Worm (Caenorhabditis elegans) whole organism, late embryonic: ENCODE measurements around the gene srt-42.
A peak's percentile ranks its signal among the peaks of the same experiment; 100 is the strongest.

Experiments
- C38D4.7 ChIP-seq: fragments of 200-800 bp; sonication (Bioruptor generic); optimal IDR thresholded peaks from 2 replicates; lab custom pipeline; 2018; ENCODE audit warnings: mild to moderate bottlenecking, missing genetic modification characterization, moderate library complexity, missing compliant biosample characterization
- ama-1 ChIP-seq: fragments of 150-350 bp; optimal IDR thresholded peaks from 2 replicates; lab custom pipeline; 2014
- ceh-2 ChIP-seq: sonication (generic microtip); optimal IDR thresholded peaks from 2 replicates; lab custom pipeline; 2016; ENCODE audit warnings: missing genotype, missing genetic modification characterization, missing compliant biosample characterization
- ceh-22 ChIP-seq: sonication (generic microtip); optimal IDR thresholded peaks from 2 replicates; lab custom pipeline; 2017; ENCODE audit warnings: missing biosample characterization, missing genetic modification characterization
- ceh-24 ChIP-seq: sonication (generic microtip); optimal IDR thresholded peaks from 2 replicates; lab custom pipeline; 2016; ENCODE audit warnings: mild to moderate bottlenecking, missing genetic modification characterization, missing compliant biosample characterization
- ceh-45 ChIP-seq: fragments of 200-800 bp; sonication (Bioruptor generic); IDR thresholded peaks from 2 replicates; pipeline ENCODE4 v1.3.6; 2022; ENCODE audit warnings: missing genetic modification reagents, missing genetic modification characterization, missing compliant biosample characterization
- ceh-48 ChIP-seq: sonication (generic microtip); optimal IDR thresholded peaks from 2 replicates; lab custom pipeline; 2016; ENCODE audit warnings: missing genetic modification characterization, inconsistent platforms, missing compliant biosample characterization
- ceh-6 ChIP-seq: fragments of 200-800 bp; sonication (Bioruptor generic); optimal IDR thresholded peaks from 2 replicates; lab custom pipeline; 2018; ENCODE audit warnings: mild to moderate bottlenecking, missing genetic modification characterization, missing compliant biosample characterization
- ceh-9 ChIP-seq: sonication (generic microtip); optimal IDR thresholded peaks from 2 replicates; lab custom pipeline; 2016; ENCODE audit warnings: mild to moderate bottlenecking, missing genetic modification characterization, inconsistent platforms, missing compliant biosample characterization
- che-1 ChIP-seq: sonication (generic microtip); optimal IDR thresholded peaks from 2 replicates; lab custom pipeline; 2016; ENCODE audit warnings: mild to moderate bottlenecking, missing genetic modification characterization, missing compliant biosample characterization
- dmd-4 ChIP-seq: sonication (generic microtip); optimal IDR thresholded peaks from 2 replicates; lab custom pipeline; 2016; ENCODE audit warnings: borderline replicate concordance, missing genetic modification characterization, missing compliant biosample characterization
- dve-1 ChIP-seq: sonication (generic microtip); optimal IDR thresholded peaks from 2 replicates; lab custom pipeline; 2017; ENCODE audit warnings: antibody characterized with exemption, mild to moderate bottlenecking, missing genetic modification characterization, missing compliant biosample characterization
- elt-2 ChIP-seq: sonication (generic microtip); optimal IDR thresholded peaks from 2 replicates; lab custom pipeline; 2016; ENCODE audit warnings: missing genetic modification reagents, missing genetic modification characterization, missing compliant biosample characterization
- elt-4 ChIP-seq: sonication (generic microtip); optimal IDR thresholded peaks from 2 replicates; lab custom pipeline; 2016; ENCODE audit warnings: missing genetic modification characterization, missing compliant biosample characterization
- ets-4 ChIP-seq: sonication (generic microtip); optimal IDR thresholded peaks from 2 replicates; lab custom pipeline; 2016; ENCODE audit warnings: missing genetic modification characterization, missing compliant biosample characterization
- fax-1 ChIP-seq: sonication (generic microtip); optimal IDR thresholded peaks from 2 replicates; lab custom pipeline; 2016; ENCODE audit warnings: missing genotype, missing genetic modification characterization, missing compliant biosample characterization
- fkh-10 ChIP-seq: fragments of 150-350 bp; optimal IDR thresholded peaks from 2 replicates; lab custom pipeline; 2014; ENCODE audit warnings: missing biosample characterization, missing genetic modification reagents, missing genetic modification characterization
- gmeb-2 ChIP-seq: sonication (generic microtip); optimal IDR thresholded peaks from 2 replicates; lab custom pipeline; 2016; ENCODE audit warnings: missing genetic modification characterization, inconsistent platforms, missing compliant biosample characterization
- hlh-6 ChIP-seq: sonication (generic microtip); optimal IDR thresholded peaks from 2 replicates; lab custom pipeline; 2016; ENCODE audit warnings: missing genotype, missing genetic modification characterization, missing compliant biosample characterization
- lim-6 ChIP-seq: sonication (generic microtip); optimal IDR thresholded peaks from 2 replicates; lab custom pipeline; 2016; ENCODE audit warnings: missing genetic modification characterization, missing compliant biosample characterization
- nfya-1 ChIP-seq: sonication (generic microtip); optimal IDR thresholded peaks from 2 replicates; lab custom pipeline; 2017; ENCODE audit warnings: missing genetic modification characterization, mild to moderate bottlenecking, missing compliant biosample characterization, antibody characterized with exemption, moderate library complexity
- nhr-11 ChIP-seq: fragments of 150-350 bp; optimal IDR thresholded peaks from 2 replicates; lab custom pipeline; 2014; ENCODE audit warnings: missing biosample characterization, missing genetic modification characterization
- npax-4 ChIP-seq: sonication (generic microtip); optimal IDR thresholded peaks from 2 replicates; lab custom pipeline; 2016; ENCODE audit warnings: missing genetic modification characterization, missing compliant biosample characterization
- odd-2 ChIP-seq: sonication (generic microtip); optimal IDR thresholded peaks from 2 replicates; lab custom pipeline; 2017; ENCODE audit warnings: antibody characterized with exemption, mild to moderate bottlenecking, missing genetic modification characterization, missing compliant biosample characterization
- pat-9 ChIP-seq: fragments of 200-800 bp; sonication (Bioruptor generic); optimal IDR thresholded peaks from 2 replicates; lab custom pipeline; 2018; ENCODE audit warnings: mild to moderate bottlenecking, missing genetic modification characterization, moderate library complexity, missing compliant biosample characterization
- pha-2 ChIP-seq: sonication (generic microtip); optimal IDR thresholded peaks from 2 replicates; lab custom pipeline; 2017; ENCODE audit warnings: mild to moderate bottlenecking, missing genetic modification characterization, missing compliant biosample characterization
- pha-4 ChIP-seq: fragments of 150-350 bp; optimal IDR thresholded peaks from 2 replicates; lab custom pipeline; 2018; ENCODE audit warnings: missing biosample characterization, missing genetic modification reagents, missing genetic modification characterization
- pros-1 ChIP-seq: fragments of 150-350 bp; optimal IDR thresholded peaks from 2 replicates; lab custom pipeline; 2014; ENCODE audit warnings: missing biosample characterization, missing genetic modification reagents, missing genetic modification characterization
- rnt-1 ChIP-seq: sonication (generic microtip); optimal IDR thresholded peaks from 2 replicates; lab custom pipeline; 2016; ENCODE audit warnings: missing genetic modification characterization, missing compliant biosample characterization
- sox-2 ChIP-seq: fragments of 200-800 bp; sonication (Bioruptor generic); IDR thresholded peaks from 2 replicates; pipeline ENCODE4 v1.3.6; 2022; ENCODE audit warnings: missing genetic modification reagents, missing genetic modification characterization, missing compliant biosample characterization
- sox-4 ChIP-seq: sonication (generic microtip); optimal IDR thresholded peaks from 2 replicates; lab custom pipeline; 2017; ENCODE audit warnings: mild to moderate bottlenecking, missing genetic modification characterization, inconsistent platforms, missing compliant biosample characterization
- syd-9 ChIP-seq: sonication (generic microtip); optimal IDR thresholded peaks from 2 replicates; lab custom pipeline; 2016; ENCODE audit warnings: mild to moderate bottlenecking, missing genetic modification characterization, moderate library complexity, missing compliant biosample characterization
- ttx-3 ChIP-seq: sonication (generic microtip); optimal IDR thresholded peaks from 2 replicates; lab custom pipeline; 2016; ENCODE audit warnings: missing genetic modification reagents, missing genetic modification characterization, missing compliant biosample characterization
- unc-3 ChIP-seq, 2 experiments: fragments of 200-800 bp in 1 of 2; sonication (Bioruptor generic) in 1 of 2; sonication (generic microtip) in 1 of 2; conservative IDR thresholded peaks in 1 of 2; optimal IDR thresholded peaks in 1 of 2; 2 replicates each; pipeline versions ENCODE4 v1.3.6 to Lab custom; 2016 to 2022; ENCODE audit warnings: missing compliant biosample characterization in 2 of 2, missing genetic modification characterization in 2 of 2, missing genetic modification reagents in 1 of 2
- unc-42 ChIP-seq: sonication (generic microtip); optimal IDR thresholded peaks from 2 replicates; lab custom pipeline; 2016; ENCODE audit warnings: missing genotype, missing genetic modification characterization, missing compliant biosample characterization
- zip-5 ChIP-seq: sonication (generic microtip); optimal IDR thresholded peaks from 2 replicates; lab custom pipeline; 2016; ENCODE audit warnings: missing genetic modification characterization, missing compliant biosample characterization

The srt-42 gene

DNA sequence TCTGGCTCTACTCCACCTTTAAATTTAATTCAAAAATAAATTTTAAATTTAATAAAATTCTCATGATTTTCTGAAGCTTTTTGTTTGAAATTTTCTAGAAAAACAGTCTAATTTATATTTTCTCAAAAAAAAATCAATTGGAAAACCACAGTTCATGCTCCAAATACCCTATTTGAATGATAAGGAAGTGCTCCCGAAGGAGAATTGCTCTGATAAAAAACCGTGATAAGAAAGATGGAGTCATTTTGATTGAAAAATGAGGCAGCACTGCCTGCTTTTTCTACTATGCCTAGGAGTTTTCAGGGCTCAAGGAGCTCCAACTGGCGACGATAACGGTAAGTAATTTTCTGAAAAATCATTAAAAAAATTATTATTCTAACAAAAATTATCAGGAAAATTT is 38.7 kb downstream of the srt-42 start, which contains the start of gene T10B5.7:
Gene T10B5.7, plus strand, starts transcription at position 225 of the 400 bp plus-strand sequence.
- TF ChIP-seq elt-2 = peak; percentile 79
- no peak for TF ChIP-seq pros-1
- TF ChIP-seq syd-9 = no peak
- TF ChIP-seq che-1 (tag; lab: Kevin White, UChicago) = no peak
- no peak for TF ChIP-seq lim-6 (tag; lab: Kevin White, UChicago)
- TF ChIP-seq nfya-1 (tag; lab: Kevin White, UChicago) = no peak

DNA sequence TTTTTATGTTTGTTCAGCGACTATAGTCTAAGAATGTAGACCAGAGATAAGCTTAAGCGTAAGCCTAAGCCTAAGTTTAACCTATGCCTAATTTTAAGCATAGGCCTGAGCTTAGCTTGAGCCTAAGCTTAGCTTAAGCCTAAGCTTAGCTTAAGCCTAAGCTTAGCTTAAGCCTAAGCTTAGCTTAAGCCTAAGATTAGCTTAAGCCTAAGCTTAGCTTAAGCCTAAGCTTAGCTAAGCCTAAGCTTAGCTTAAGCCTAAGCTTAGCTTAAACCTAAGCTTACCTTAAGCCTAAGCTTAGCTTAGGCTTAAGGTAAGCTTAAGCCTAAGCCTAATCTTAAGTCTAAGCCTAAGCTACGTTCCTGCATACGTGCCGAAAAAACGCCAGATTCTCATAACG is 41.3 kb downstream of the srt-42 start:
- no peak for TF ChIP-seq fax-1 (tag; lab: Kevin White, UChicago)
- TF ChIP-seq che-1 (tag; lab: Kevin White, UChicago) = no peak
- TF ChIP-seq dve-1 (tag; lab: Kevin White, UChicago) = peak; percentile 100

DNA sequence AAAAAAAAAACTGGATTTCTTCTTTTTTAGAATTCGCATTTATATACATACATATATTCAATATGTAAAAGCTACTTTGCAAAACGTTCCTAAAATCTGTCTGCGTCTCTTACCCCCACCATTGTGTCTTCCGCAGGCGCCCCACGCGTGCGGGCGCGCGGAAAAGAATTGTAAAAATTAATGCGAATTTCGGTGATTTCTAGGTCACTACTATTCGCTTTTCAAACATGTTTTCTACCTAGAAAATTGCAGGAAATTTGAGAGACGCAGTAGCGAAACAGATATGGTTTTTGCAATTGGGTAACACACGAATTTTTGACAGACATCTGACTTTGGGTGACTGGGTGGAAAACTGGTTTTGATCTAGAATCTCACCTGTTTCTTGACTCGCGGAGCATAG is 47.8 kb downstream of the srt-42 start:
- TF ChIP-seq dve-1 (tag; lab: Kevin White, UChicago) (no peak), npax-4 (tag; lab: Kevin White, UChicago) (no peak), che-1 (tag; lab: Kevin White, UChicago) (no peak), dmd-4 (tag; lab: Kevin White, UChicago) (no peak), nhr-11 (tag; lab: Kevin White, UChicago) (no peak), rnt-1 (tag; lab: Kevin White, UChicago) (no peak), elt-4 (no peak), ama-1 (lab: Kevin White, UChicago) (no peak), ceh-24 (no peak), fax-1 (tag; lab: Kevin White, UChicago) (no peak), unc-42 (no peak), ceh-9 (tag; lab: Kevin White, UChicago) (no peak), ets-4 (tag; lab: Kevin White, UChicago) (no peak), ceh-2 (tag; lab: Kevin White, UChicago) (no peak), unc-3 (GFP tag; conservative IDR thresholded peaks at IDR 0.05; lab: Robert Waterston, UW) (no peak), unc-3 (tag; optimal IDR thresholded peaks at IDR 0.05; lab: Kevin White, UChicago) (no peak), syd-9 (no peak), pat-9 (no peak), elt-2 (no peak), ttx-3 (tag; lab: Kevin White, UChicago) (no peak)

DNA sequence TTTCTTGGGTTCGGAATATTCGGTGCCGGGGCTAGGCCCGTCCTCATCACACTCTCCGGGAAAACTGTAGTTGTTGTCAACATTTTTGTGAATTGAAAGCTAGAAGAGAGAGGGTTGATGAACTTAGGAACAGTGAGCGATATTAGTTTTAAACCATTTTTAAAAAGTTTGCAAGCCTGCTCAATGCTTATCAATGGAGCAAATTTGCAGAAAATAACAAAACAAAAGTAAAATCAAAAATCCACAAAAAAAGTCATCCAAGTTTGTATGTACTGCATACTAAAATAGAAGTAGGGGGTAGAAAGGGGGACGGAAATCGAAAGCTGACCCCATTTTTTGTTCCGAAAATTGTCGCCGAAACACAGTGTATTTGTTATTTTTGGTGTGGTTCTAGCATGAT is 48.9 kb downstream of the srt-42 start, which contains the start of gene T10B5.10:
Gene T10B5.10, minus strand, starts transcription at position 101 of the 400 bp plus-strand sequence.
- TF ChIP-seq rnt-1 (tag; lab: Kevin White, UChicago) = no peak
- TF ChIP-seq syd-9 = no peak
- TF ChIP-seq pha-2 (tag; lab: Kevin White, UChicago) = no peak
- no peak for TF ChIP-seq ceh-22 (tag; lab: Kevin White, UChicago)
- TF ChIP-seq C38D4.7 (GFP tag; lab: Kevin White, UChicago) = no peak
- no peak for TF ChIP-seq hlh-6
- no peak for TF ChIP-seq pros-1
- no peak for TF ChIP-seq ceh-6 (GFP tag; lab: Kevin White, UChicago)
- TF ChIP-seq unc-42 = no peak
- TF ChIP-seq pha-4 (tag; lab: Kevin White, UChicago) = no peak
- no peak for TF ChIP-seq zip-5 (tag; lab: Kevin White, UChicago)
- no peak for TF ChIP-seq sox-2 (GFP tag; lab: Robert Waterston, UW)
- TF ChIP-seq ceh-45 (GFP tag; lab: Robert Waterston, UW) = no peak
- TF ChIP-seq elt-2 = no peak

DNA sequence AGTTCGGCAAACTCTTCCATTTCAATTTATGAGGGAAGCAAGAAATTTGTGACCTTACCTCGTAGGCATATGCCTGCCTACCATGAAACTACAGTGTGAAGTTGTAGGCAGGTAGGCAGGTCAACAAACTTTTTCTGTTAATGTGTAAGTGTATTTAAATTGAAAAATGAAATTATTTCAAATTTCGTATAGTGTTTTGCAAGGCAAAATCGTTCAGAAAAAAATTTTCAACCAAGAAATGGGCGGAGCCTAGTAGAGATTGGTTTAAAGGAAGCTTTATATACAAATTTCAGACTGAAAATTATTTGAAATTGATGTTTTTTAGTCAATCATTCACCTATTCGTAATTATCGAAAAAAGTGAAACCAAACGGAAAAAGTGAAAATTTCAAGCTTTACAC is 50.6 kb downstream of the srt-42 start:
- TF ChIP-seq zip-5 (tag; lab: Kevin White, UChicago) (no peak), elt-2 (no peak), gmeb-2 (tag; lab: Kevin White, UChicago) (no peak), sox-4 (tag; lab: Kevin White, UChicago) (no peak), odd-2 (tag; lab: Kevin White, UChicago) (no peak), ceh-48 (no peak), fkh-10 (no peak)
